Fruit fly (Drosophila melanogaster): ENCODE data around the gene Creld.
A peak's percentile ranks its signal among the peaks of the same experiment; 100 is the strongest.

The Creld gene

DNA sequence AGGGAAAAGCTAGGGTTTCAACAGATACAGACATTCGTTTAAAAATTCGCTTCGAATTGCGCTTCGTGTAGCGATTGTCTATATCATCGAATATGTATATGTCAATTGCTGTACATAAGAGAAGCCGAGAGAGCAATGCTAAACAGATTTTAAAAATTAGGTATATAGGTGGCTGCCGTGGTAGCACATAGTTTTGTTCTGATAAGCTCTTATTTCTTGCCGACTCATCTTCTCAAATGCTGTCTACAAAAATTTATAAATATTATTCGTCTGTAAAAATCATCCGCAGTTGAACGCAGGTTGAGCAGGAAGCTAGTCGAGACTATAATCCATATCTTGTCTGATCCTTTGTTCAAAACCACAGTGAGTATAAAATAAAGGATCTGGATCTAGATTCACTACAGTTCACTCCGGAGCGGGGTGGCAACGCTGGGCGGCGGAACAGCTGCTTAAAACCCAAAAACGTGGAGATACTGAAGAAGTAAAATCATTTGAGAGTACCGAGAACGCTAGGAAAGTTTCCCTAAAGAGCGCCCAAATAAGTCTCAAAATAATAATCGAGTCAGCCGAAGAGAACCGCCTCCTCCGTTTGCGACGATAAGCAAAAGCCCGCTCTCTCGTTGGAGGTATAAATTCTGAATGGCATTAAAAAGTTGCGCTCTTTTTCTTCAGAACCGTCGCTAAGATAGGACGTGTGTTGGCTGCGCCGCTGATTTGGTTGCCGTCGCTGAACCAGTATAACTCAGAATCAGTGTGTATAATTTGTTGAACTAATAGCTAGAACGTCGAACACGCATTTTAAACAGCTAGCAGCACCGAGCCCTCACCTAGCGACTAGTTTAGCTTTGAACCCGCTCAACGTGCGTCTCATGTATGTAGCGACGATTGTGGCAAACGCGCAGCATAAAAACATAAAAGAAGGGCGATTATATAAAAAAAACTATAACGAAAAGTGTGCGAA lies 5.6 kb downstream of the Creld start:
- TF ChIP-seq Sox14 (GFP tag; optimal IDR thresholded peaks at IDR 0.05) (peak; percentile 86), CG11762 (GFP tag; optimal IDR thresholded peaks at IDR 0.05; ENCODE audit: insufficient read depth) (no peak), Eip78C (GFP tag) (peak; percentile 47), CG6854 (GFP tag; optimal IDR thresholded peaks at IDR 0.05) (peak; percentile 71), esn (GFP tag; optimal IDR thresholded peaks at IDR 0.05) (peak; percentile 6)

DNA sequence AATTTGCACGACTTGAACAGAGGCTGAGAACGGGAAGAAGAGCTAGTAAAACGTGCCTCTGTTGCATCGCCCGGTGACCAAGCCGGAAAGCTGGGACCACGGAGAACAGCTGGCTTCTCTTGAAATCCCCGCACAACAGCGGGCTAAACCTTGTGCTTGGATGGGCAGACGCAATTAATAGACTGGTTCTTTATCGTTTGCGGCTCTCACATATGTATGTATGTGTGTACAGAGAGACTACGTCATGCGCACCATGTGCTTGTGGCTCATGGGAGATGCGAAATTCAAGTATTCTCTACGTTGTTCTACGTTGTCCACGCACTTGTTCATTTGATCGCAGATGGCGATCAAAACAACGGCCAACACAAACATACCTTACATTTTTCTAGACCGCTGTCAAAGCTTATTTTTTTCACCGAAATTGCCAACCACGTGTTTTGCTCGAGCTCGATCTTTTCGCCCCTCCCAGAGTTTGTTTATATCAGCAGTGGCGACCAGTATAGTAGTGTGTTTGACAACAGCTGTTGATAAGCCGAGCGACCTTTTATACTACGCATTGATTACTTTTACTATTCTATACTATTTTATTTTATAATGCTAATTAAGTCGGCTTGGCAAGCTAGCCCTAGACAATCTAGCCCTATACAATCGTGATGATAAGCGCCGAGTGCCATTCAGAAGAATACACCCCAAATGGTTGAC lies 7.1 kb downstream of the Creld start:
- TF ChIP-seq Sox102F (GFP tag; optimal IDR thresholded peaks at IDR 0.05) (no peak), Met (GFP tag; optimal IDR thresholded peaks at IDR 0.05) (no peak), CG8319 (GFP tag; optimal IDR thresholded peaks at IDR 0.05) (no peak), CG15336 (GFP tag; IDR thresholded peaks at IDR 0.05) (0 out of 2 replicates have a peak, but pooled peaks have one; percentile 36), Sox15 (GFP tag; optimal IDR thresholded peaks at IDR 0.05) (no peak), CG11762 (GFP tag; optimal IDR thresholded peaks at IDR 0.05; ENCODE audit: insufficient read depth) (no peak), svp (GFP tag) (peak; percentile 68), CG8119 (GFP tag; IDR thresholded peaks at IDR 0.05) (no peak), CG6854 (GFP tag; optimal IDR thresholded peaks at IDR 0.05) (no peak), fkh (GFP tag; optimal IDR thresholded peaks at IDR 0.05) (peak; percentile 32), Hr39 (GFP tag; optimal IDR thresholded peaks at IDR 0.05) (no peak), CG10669 (GFP tag; optimal IDR thresholded peaks at IDR 0.05) (no peak), OdsH (GFP tag; optimal IDR thresholded peaks at IDR 0.05) (no peak), esn (GFP tag; optimal IDR thresholded peaks at IDR 0.05) (no peak), acj6 (GFP tag; optimal IDR thresholded peaks at IDR 0.05) (no peak), spab (GFP tag; optimal IDR thresholded peaks at IDR 0.05) (no peak), CG7368 (GFP tag; optimal IDR thresholded peaks at IDR 0.05) (no peak), CG1621 (tag; optimal IDR thresholded peaks at IDR 0.05) (peak; percentile 85), fd59A (GFP tag; optimal IDR thresholded peaks at IDR 0.05) (no peak), CG32006 (GFP tag; optimal IDR thresholded peaks at IDR 0.05) (no peak), Eip78C (GFP tag) (no peak)

DNA sequence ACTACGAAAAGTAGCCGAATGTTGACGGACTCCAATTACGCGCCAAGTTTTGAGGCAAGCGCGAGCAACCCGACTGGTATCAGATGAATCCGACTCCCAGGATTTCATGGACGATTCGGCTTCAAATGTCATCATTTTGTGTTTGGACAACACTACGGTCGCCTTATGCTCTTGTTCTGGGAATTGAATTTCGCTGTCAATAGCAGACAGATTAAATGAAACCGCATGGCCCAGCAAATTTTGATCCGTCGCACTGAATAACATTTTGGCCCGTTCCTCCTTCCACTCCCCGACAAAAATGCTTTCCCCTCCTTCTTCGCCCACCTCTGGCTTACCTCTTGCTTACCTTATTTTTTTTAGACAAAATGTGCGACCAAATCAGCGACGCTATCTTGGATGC lies 7.9 kb downstream of the Creld start:
- TF ChIP-seq Sox102F (GFP tag; optimal IDR thresholded peaks at IDR 0.05): no peak
- no peak for TF ChIP-seq CG31627 (GFP tag; optimal IDR thresholded peaks at IDR 0.05)
- no peak for TF ChIP-seq eg (GFP tag; IDR thresholded peaks at IDR 0.05)
- no peak for TF ChIP-seq cyc (GFP tag; optimal IDR thresholded peaks at IDR 0.05)
- TF ChIP-seq CG6854 (GFP tag; optimal IDR thresholded peaks at IDR 0.05): no peak
- TF ChIP-seq CG32006 (GFP tag; optimal IDR thresholded peaks at IDR 0.05): no peak
- no peak for TF ChIP-seq Hr4 (GFP tag; optimal IDR thresholded peaks at IDR 0.05)

DNA sequence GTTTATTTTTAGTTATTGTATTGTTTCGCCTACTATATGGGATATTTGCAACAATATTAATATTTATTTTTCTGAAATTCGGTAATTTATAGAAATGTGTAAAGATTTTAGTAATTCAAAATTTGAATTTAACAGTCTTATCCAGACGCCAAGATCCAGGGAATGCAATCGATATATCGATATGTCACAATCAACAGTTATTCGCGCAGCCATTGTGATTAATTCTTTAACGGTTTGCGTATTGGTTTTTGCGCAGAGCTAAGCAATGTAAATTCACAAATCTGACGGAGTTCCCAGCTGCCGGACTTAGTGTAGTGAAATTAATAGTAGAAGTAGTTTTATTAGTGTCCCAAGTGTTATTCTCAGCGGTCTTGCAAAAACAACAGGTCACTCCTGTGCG lies 12.2 kb downstream of the Creld start, which contains the start of gene ND-15:
Gene ND-15 (plus strand): TSS at position 298 of the 400 bp plus-strand sequence.
- TF ChIP-seq cyc (GFP tag; optimal IDR thresholded peaks at IDR 0.05) (no peak), svp (GFP tag) (peak; percentile 21)

DNA sequence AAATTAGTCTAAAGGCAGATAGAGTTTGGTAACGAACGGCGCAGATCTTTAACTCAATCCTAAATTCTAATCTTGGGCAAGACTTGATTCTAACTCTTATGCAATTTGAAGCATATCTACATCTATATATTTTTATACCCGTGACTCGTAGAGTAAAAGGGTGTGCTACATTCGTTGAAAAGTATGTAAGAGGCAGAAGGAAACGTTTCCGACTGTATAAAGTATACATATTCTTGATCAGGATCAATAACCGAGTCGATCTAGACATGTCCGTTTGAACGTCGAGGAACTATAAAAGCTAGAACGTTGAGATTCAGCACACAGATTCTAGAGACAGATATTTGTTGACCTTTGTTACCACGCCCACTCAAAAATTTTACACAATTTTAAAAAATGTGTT lies 14.2 kb downstream of the Creld start, which contains the start of gene CG13694:
Gene CG13694 (minus strand): TSS at position 101 of the 400 bp plus-strand sequence.
- TF ChIP-seq Eip93F (GFP tag; optimal IDR thresholded peaks at IDR 0.05) (no peak), CG32006 (GFP tag; optimal IDR thresholded peaks at IDR 0.05) (no peak), fd59A (GFP tag; optimal IDR thresholded peaks at IDR 0.05) (no peak), svp (GFP tag) (no peak), Gug (GFP tag; IDR thresholded peaks at IDR 0.05) (no peak), CG31627 (GFP tag; optimal IDR thresholded peaks at IDR 0.05) (no peak), Eip75B (GFP tag; optimal IDR thresholded peaks at IDR 0.05) (no peak), CG6163 (GFP tag; IDR thresholded peaks at IDR 0.05) (no peak), CG6808 (GFP tag; optimal IDR thresholded peaks at IDR 0.05) (no peak), achi (GFP tag; optimal IDR thresholded peaks at IDR 0.05) (no peak), CG15336 (GFP tag; IDR thresholded peaks at IDR 0.05) (no peak), CG6792 (GFP tag; optimal IDR thresholded peaks at IDR 0.05) (no peak)

Measured in whole organism, prepupa.